Fruit fly (Drosophila melanogaster) whole organism, embryonic: ENCODE data around the gene Shmt.
A peak's percentile ranks its signal among the peaks of the same experiment; 100 is the strongest.

ENCODE experiments used
- Blimp-1 ChIP-seq: fragments of 200-800 bp; sonication (Bioruptor generic); optimal IDR thresholded peaks from 3 replicates; lab custom pipeline; 2018; ENCODE audit warnings: missing biosample characterization, missing genetic modification characterization, mild to moderate bottlenecking, moderate library complexity, missing genetic modification reagents
- CG10209 ChIP-seq: fragments of 200-800 bp; sonication (Bioruptor generic); optimal IDR thresholded peaks from 3 replicates; lab custom pipeline; 2017; ENCODE audit warnings: missing biosample characterization, mild to moderate bottlenecking, missing genetic modification characterization, missing genetic modification reagents
- CG11247 ChIP-seq: fragments of 200-800 bp; sonication (Bioruptor generic); IDR thresholded peaks from 2 replicates; pipeline ENCODE4 v1.3.6; 2022; ENCODE audit warnings: missing biosample characterization, missing genetic modification characterization
- CG12155 ChIP-seq: fragments of 200-800 bp; sonication (Bioruptor generic); optimal IDR thresholded peaks from 3 replicates; lab custom pipeline; 2016; ENCODE audit warnings: missing biosample characterization, missing genetic modification characterization
- CG12744 ChIP-seq: fragments of 200-800 bp; sonication (Bioruptor generic); optimal IDR thresholded peaks from 2 replicates; lab custom pipeline; 2016; ENCODE audit warnings: missing biosample characterization, missing genetic modification characterization
- CG17186 ChIP-seq: fragments of 200-800 bp; sonication (Bioruptor generic); optimal IDR thresholded peaks from 3 replicates; lab custom pipeline; 2017; ENCODE audit warnings: missing biosample characterization, missing genetic modification reagents, missing genetic modification characterization
- CG17361 ChIP-seq: fragments of 200-800 bp; sonication (Bioruptor generic); IDR thresholded peaks from 3 replicates; pipeline ENCODE4 v1.3.6; 2022; ENCODE audit warnings: missing biosample characterization, missing genetic modification characterization
- CG18599 ChIP-seq: fragments of 200-800 bp; sonication (Bioruptor generic); optimal IDR thresholded peaks from 3 replicates; lab custom pipeline; 2017; ENCODE audit warnings: missing biosample characterization, missing genetic modification characterization, mild to moderate bottlenecking, moderate library complexity, missing genetic modification reagents
- CG30403 ChIP-seq: fragments of 200-800 bp; sonication (Bioruptor generic); optimal IDR thresholded peaks from 3 replicates; lab custom pipeline; 2016; ENCODE audit warnings: missing biosample characterization, missing genetic modification characterization
- CG32772 ChIP-seq: fragments of 200-800 bp; sonication (Bioruptor generic); IDR thresholded peaks from 2 replicates; pipeline ENCODE4 v1.3.6; 2022; ENCODE audit warnings: missing biosample characterization, missing genetic modification characterization
- CG3407 ChIP-seq: fragments of 200-800 bp; sonication (Bioruptor generic); optimal IDR thresholded peaks from 2 replicates; lab custom pipeline; 2018; ENCODE audit warnings: missing biosample characterization, mild to moderate bottlenecking, missing genetic modification characterization
- CG34376 ChIP-seq: fragments of 200-800 bp; sonication (Bioruptor generic); optimal IDR thresholded peaks from 2 replicates; lab custom pipeline; 2018; ENCODE audit warnings: missing biosample characterization, mild to moderate bottlenecking, missing genetic modification characterization
- CG42726 ChIP-seq: fragments of 200-800 bp; sonication (Bioruptor generic); IDR thresholded peaks from 2 replicates; pipeline ENCODE4 v1.3.6; 2022; ENCODE audit warnings: missing biosample characterization, missing genetic modification characterization; ENCODE audit not compliant: partially characterized antibody
- CG8924 ChIP-seq: fragments of 200-800 bp; optimal IDR thresholded peaks from 3 replicates; lab custom pipeline; 2019; ENCODE audit warnings: missing biosample characterization, mild to moderate bottlenecking, missing genetic modification characterization, moderate library complexity
- CoRest ChIP-seq: fragments of 200-800 bp; sonication (Bioruptor generic); optimal IDR thresholded peaks from 3 replicates; lab custom pipeline; 2018; ENCODE audit warnings: missing biosample characterization, mild to moderate bottlenecking, missing genetic modification characterization, moderate library complexity
- D19A ChIP-seq: fragments of 200-800 bp; optimal IDR thresholded peaks from 3 replicates; lab custom pipeline; 2019; ENCODE audit warnings: missing biosample characterization, mild to moderate bottlenecking, missing genetic modification characterization, moderate library complexity
- Elba2 ChIP-seq: fragments of 200-800 bp; sonication (Bioruptor generic); optimal IDR thresholded peaks from 3 replicates; lab custom pipeline; 2016; ENCODE audit warnings: missing biosample characterization, missing genetic modification characterization
- HLHmδ ChIP-seq: fragments of 200-800 bp; sonication (Bioruptor generic); optimal IDR thresholded peaks from 2 replicates; lab custom pipeline; 2018; ENCODE audit warnings: missing biosample characterization, mild to moderate bottlenecking, missing genetic modification characterization, moderate library complexity
- HmgD ChIP-seq: fragments of 200-800 bp; sonication (Bioruptor generic); optimal IDR thresholded peaks from 3 replicates; lab custom pipeline; 2016; ENCODE audit warnings: missing biosample characterization, missing genetic modification characterization
- Hsf ChIP-seq: fragments of 200-800 bp; sonication (Bioruptor generic); optimal IDR thresholded peaks from 3 replicates; lab custom pipeline; 2016; ENCODE audit warnings: missing biosample characterization, missing genetic modification characterization
- MTF-1 ChIP-seq: fragments of 200-800 bp; sonication (Bioruptor generic); optimal IDR thresholded peaks from 2 replicates; lab custom pipeline; 2018; ENCODE audit warnings: missing biosample characterization, mild to moderate bottlenecking, missing genetic modification characterization, borderline replicate concordance
- NC2β ChIP-seq: fragments of 200-800 bp; sonication (Bioruptor generic); optimal IDR thresholded peaks from 2 replicates; lab custom pipeline; 2016; ENCODE audit warnings: missing biosample characterization, missing genetic modification characterization
- Neu2 ChIP-seq: fragments of 200-800 bp; sonication (Bioruptor generic); optimal IDR thresholded peaks from 3 replicates; lab custom pipeline; 2016; ENCODE audit warnings: missing biosample characterization, missing genetic modification characterization, borderline replicate concordance
- Oaz ChIP-seq: fragments of 200-800 bp; sonication (Bioruptor generic); IDR thresholded peaks from 2 replicates; pipeline ENCODE4 v1.3.6; 2022; ENCODE audit warnings: missing biosample characterization, missing genetic modification characterization
- Sox100B ChIP-seq: fragments of 200-800 bp; sonication (Bioruptor generic); optimal IDR thresholded peaks from 3 replicates; lab custom pipeline; 2018; ENCODE audit warnings: missing biosample characterization, mild to moderate bottlenecking, missing genetic modification characterization
- Usf ChIP-seq: fragments of 200-800 bp; sonication (Bioruptor generic); optimal IDR thresholded peaks from 2 replicates; lab custom pipeline; 2017; ENCODE audit warnings: missing genotype, missing biosample characterization, missing genetic modification characterization
- abd-A ChIP-seq: fragments of 200-800 bp; sonication (Bioruptor generic); optimal IDR thresholded peaks from 3 replicates; lab custom pipeline; 2019; ENCODE audit warnings: missing biosample characterization, mild to moderate bottlenecking, missing genetic modification characterization, moderate library complexity
- ato ChIP-seq: fragments of 200-800 bp; sonication (Bioruptor generic); IDR thresholded peaks from 2 replicates; pipeline ENCODE4 v1.3.6; 2022; ENCODE audit warnings: missing biosample characterization, missing genetic modification characterization; ENCODE audit not compliant: partially characterized antibody
- bbx ChIP-seq: fragments of 200-800 bp; sonication (Bioruptor generic); IDR thresholded peaks from 2 replicates; pipeline ENCODE4 v1.3.6; 2022; ENCODE audit warnings: missing biosample characterization, missing genetic modification characterization; ENCODE audit not compliant: partially characterized antibody
- dpn ChIP-seq, 2 experiments: fragments of 200-800 bp; sonication (Bioruptor generic); optimal IDR thresholded peaks; 3 replicates each; lab custom pipeline; 2016; ENCODE audit warnings: missing biosample characterization in 2 of 2, missing genetic modification characterization in 2 of 2
- fu2 ChIP-seq: fragments of 200-800 bp; sonication (Bioruptor generic); optimal IDR thresholded peaks from 2 replicates; lab custom pipeline; 2016; ENCODE audit warnings: missing biosample characterization, missing genetic modification characterization
- grn ChIP-seq: fragments of 200-800 bp; sonication (Bioruptor generic); optimal IDR thresholded peaks from 3 replicates; lab custom pipeline; 2017; ENCODE audit warnings: missing biosample characterization, missing genetic modification characterization
- lilli ChIP-seq: fragments of 200-800 bp; sonication (Bioruptor generic); optimal IDR thresholded peaks from 3 replicates; lab custom pipeline; 2016; ENCODE audit warnings: missing biosample characterization, missing genetic modification characterization
- nmo ChIP-seq: fragments of 200-800 bp; sonication (Bioruptor generic); optimal IDR thresholded peaks from 2 replicates; lab custom pipeline; 2018; ENCODE audit warnings: missing biosample characterization, mild to moderate bottlenecking, missing genetic modification characterization, moderate library complexity
- onecut ChIP-seq: fragments of 200-800 bp; sonication (Bioruptor generic); IDR thresholded peaks from 2 replicates; pipeline ENCODE4 v1.3.6; 2022; ENCODE audit warnings: missing biosample characterization, missing genetic modification characterization
- pan ChIP-seq, 4 experiments: fragments of >200 bp in 3 of 4; fragments of 200-800 bp in 1 of 4; sonication (Bioruptor generic) in 1 of 4; optimal IDR thresholded peaks in 3 of 4; IDR thresholded peaks in 1 of 4; 2 replicates each; pipeline versions ENCODE4 v1.3.6 to Lab custom; 2017 to 2022; ENCODE audit warnings: missing biosample characterization in 2 of 4, missing genetic modification characterization in 2 of 4, mixed read lengths in 1 of 4
- pfk ChIP-seq: fragments of 200-800 bp; sonication (Bioruptor generic); optimal IDR thresholded peaks from 2 replicates; lab custom pipeline; 2018; ENCODE audit warnings: missing biosample characterization, mild to moderate bottlenecking, missing genetic modification characterization, moderate library complexity
- pzg ChIP-seq: fragments of 200-800 bp; sonication (Bioruptor generic); optimal IDR thresholded peaks from 3 replicates; lab custom pipeline; 2018; ENCODE audit warnings: missing biosample characterization, mild to moderate bottlenecking, missing genetic modification characterization, moderate library complexity
- repo ChIP-seq: fragments of 200-800 bp; sonication (Bioruptor generic); optimal IDR thresholded peaks from 2 replicates; lab custom pipeline; 2016; ENCODE audit warnings: missing biosample characterization, missing genetic modification characterization
- row ChIP-seq: fragments of 200-800 bp; sonication (Bioruptor generic); IDR thresholded peaks from 3 replicates; pipeline ENCODE4 v1.3.6; 2022; ENCODE audit warnings: missing biosample characterization, missing genetic modification characterization
- run ChIP-seq: fragments of 200-800 bp; sonication (Bioruptor generic); optimal IDR thresholded peaks from 3 replicates; lab custom pipeline; 2018; ENCODE audit warnings: missing biosample characterization, mild to moderate bottlenecking, missing genetic modification characterization
- slbo ChIP-seq: fragments of 200-800 bp; sonication (Bioruptor generic); IDR thresholded peaks from 2 replicates; pipeline ENCODE4 v1.3.6; 2022; ENCODE audit warnings: missing biosample characterization, missing genetic modification characterization
- sug ChIP-seq: fragments of 200-800 bp; optimal IDR thresholded peaks from 2 replicates; lab custom pipeline; 2019; ENCODE audit warnings: missing biosample characterization, mild to moderate bottlenecking, missing genetic modification characterization, moderate library complexity
- toy ChIP-seq: fragments of 200-800 bp; sonication (Bioruptor generic); IDR thresholded peaks from 2 replicates; pipeline ENCODE4 v1.3.6; 2022; ENCODE audit warnings: missing biosample characterization, missing genetic modification characterization
- vnd ChIP-seq: fragments of 200-800 bp; sonication (Bioruptor generic); IDR thresholded peaks from 3 replicates; pipeline ENCODE4 v1.3.6; 2022; ENCODE audit warnings: missing biosample characterization, missing genetic modification characterization; ENCODE audit not compliant: partially characterized antibody
- zen ChIP-seq: fragments of 200-800 bp; sonication (Bioruptor generic); optimal IDR thresholded peaks from 3 replicates; lab custom pipeline; 2018; ENCODE audit warnings: missing biosample characterization, mild to moderate bottlenecking, missing genetic modification characterization, moderate library complexity

Shmt gene

dm6 chrX:5894529-5895487, 21.8 kb downstream of the Shmt start (continued):
- TF ChIP-seq row (GFP tag; lab: Robert Waterston, UW): peak; percentile 60
- peak; percentile 7 for TF ChIP-seq Sox100B (GFP tag; lab: Kevin White, UChicago)
- TF ChIP-seq dpn (GFP tag; optimal IDR thresholded peaks at IDR 0.05; lab: Kevin White, UChicago): peak in 1 of 2 experiments; percentile 1
- TF ChIP-seq repo (GFP tag; lab: Kevin White, UChicago): peak; percentile 15
- no peak for TF ChIP-seq CG12155
- peak; percentile 0 for TF ChIP-seq CoRest (tag; lab: Kevin White, UChicago)
- TF ChIP-seq Neu2 (GFP tag; lab: Kevin White, UChicago): no peak

dm6 chrX:5893165-5893564, 23.4 kb downstream of the Shmt start:
- peak; percentile 31 for TF ChIP-seq grn (GFP tag; lab: Kevin White, UChicago)
- no peak for TF ChIP-seq toy (GFP tag; lab: Robert Waterston, UW)
- TF ChIP-seq CG17186 (GFP tag; lab: Kevin White, UChicago): no peak
- TF ChIP-seq pzg (GFP tag; lab: Kevin White, UChicago): no peak
- no peak for TF ChIP-seq vnd (GFP tag; lab: Robert Waterston, UW)
- peak; percentile 33; the same call in 1 of the 3 replicates for TF ChIP-seq CG17361 (GFP tag; lab: Robert Waterston, UW)
- no peak for TF ChIP-seq slbo (GFP tag; lab: Robert Waterston, UW)
- no peak for TF ChIP-seq D19A (tag; lab: Kevin White, UChicago)
- TF ChIP-seq CG34376 (GFP tag; lab: Kevin White, UChicago): peak; percentile 68
- no peak for TF ChIP-seq bbx (GFP tag; lab: Robert Waterston, UW)
- no peak for TF ChIP-seq onecut (GFP tag; lab: Robert Waterston, UW)
- TF ChIP-seq sug (tag; lab: Kevin White, UChicago): peak; percentile 76
- no peak for TF ChIP-seq Hsf (GFP tag; lab: Kevin White, UChicago)
- no peak for TF ChIP-seq nmo (GFP tag; lab: Kevin White, UChicago)
- no peak for TF ChIP-seq CG10209 (GFP tag; lab: Kevin White, UChicago)
- TF ChIP-seq abd-A (tag; lab: Kevin White, UChicago): peak; percentile 16
- TF ChIP-seq HmgD: no peak
- TF ChIP-seq Blimp-1: no peak
- TF ChIP-seq ato (GFP tag; lab: Robert Waterston, UW): no peak
- no peak for TF ChIP-seq pfk (GFP tag; lab: Kevin White, UChicago)
- no peak for TF ChIP-seq NC2β (GFP tag; lab: Kevin White, UChicago)
- no peak for TF ChIP-seq Usf (GFP tag; lab: Kevin White, UChicago)
- no peak for TF ChIP-seq pan (optimal IDR thresholded peaks at IDR 0.05; lab: Kevin White, UChicago)
- TF ChIP-seq pan (GFP tag; optimal IDR thresholded peaks at IDR 0.05 in 1 of 2, IDR thresholded peaks at IDR 0.05 in 1 of 2): no peak
- no peak for TF ChIP-seq run
- TF ChIP-seq CG30403: no peak
- no peak for TF ChIP-seq CG11247 (GFP tag; lab: Robert Waterston, UW)
- no peak for TF ChIP-seq fu2 (GFP tag; lab: Kevin White, UChicago)
- TF ChIP-seq HLHmδ: no peak
- TF ChIP-seq CG18599: peak; percentile 8
- TF ChIP-seq lilli (GFP tag; lab: Kevin White, UChicago): no peak
- no peak for TF ChIP-seq CG8924 (tag; lab: Kevin White, UChicago)
- no peak for TF ChIP-seq CG12744 (GFP tag; lab: Kevin White, UChicago)
- TF ChIP-seq CG42726 (GFP tag; lab: Robert Waterston, UW): no peak
- TF ChIP-seq Oaz (GFP tag; lab: Robert Waterston, UW): no peak
- no peak for TF ChIP-seq Elba2 (GFP tag; lab: Kevin White, UChicago)
- no peak for TF ChIP-seq CG12155
- no peak for TF ChIP-seq zen (tag; lab: Kevin White, UChicago)
- TF ChIP-seq CG32772 (GFP tag; lab: Robert Waterston, UW): no peak
- no peak for TF ChIP-seq CG3407 (GFP tag; lab: Kevin White, UChicago)
- TF ChIP-seq MTF-1 (GFP tag; lab: Kevin White, UChicago): no peak
